Worm (Caenorhabditis elegans) whole organism, early embryonic: ENCODE measurements around the gene K09C4.9.

Experiments
- B0310.2 ChIP-seq: sonication (generic microtip); optimal IDR thresholded peaks from 2 replicates; lab custom pipeline; 2016; ENCODE audit warnings: mild to moderate bottlenecking, missing genetic modification characterization, missing compliant biosample characterization
- F13C5.2 ChIP-seq: sonication (generic microtip); optimal IDR thresholded peaks from 2 replicates; lab custom pipeline; 2017; ENCODE audit warnings: mild to moderate bottlenecking, missing genetic modification characterization, inconsistent platforms, missing compliant biosample characterization
- aly-1 ChIP-seq: sonication (generic microtip); optimal IDR thresholded peaks from 2 replicates; lab custom pipeline; 2016; ENCODE audit warnings: missing genetic modification characterization, missing compliant biosample characterization
- ama-1 ChIP-seq: fragments of 150-350 bp; optimal IDR thresholded peaks from 2 replicates; lab custom pipeline; 2014
- ceh-13 ChIP-seq: fragments of 200-800 bp; sonication (Bioruptor generic); optimal IDR thresholded peaks from 2 replicates; lab custom pipeline; 2018; ENCODE audit warnings: mild to moderate bottlenecking, missing genetic modification characterization, missing compliant biosample characterization
- ets-7 ChIP-seq: sonication (generic microtip); optimal IDR thresholded peaks from 2 replicates; lab custom pipeline; 2016; ENCODE audit warnings: missing genotype, missing genetic modification characterization, missing compliant biosample characterization
- flt-1 ChIP-seq: fragments of 200-800 bp; sonication (Bioruptor generic); IDR thresholded peaks from 2 replicates; pipeline ENCODE4 v1.3.6; 2022; ENCODE audit warnings: missing genetic modification characterization, missing compliant biosample characterization
- hmbx-1 ChIP-seq: sonication (generic microtip); optimal IDR thresholded peaks from 2 replicates; lab custom pipeline; 2016; ENCODE audit warnings: mild to moderate bottlenecking, missing genetic modification characterization, missing compliant biosample characterization
- hnd-1 ChIP-seq: sonication (generic microtip); optimal IDR thresholded peaks from 2 replicates; lab custom pipeline; 2016; ENCODE audit warnings: missing genetic modification characterization, missing compliant biosample characterization
- pes-1 ChIP-seq: fragments of 200-800 bp; sonication (Bioruptor generic); IDR thresholded peaks from 2 replicates; pipeline ENCODE4 v1.3.6; 2022; ENCODE audit warnings: missing genetic modification reagents, missing genetic modification characterization, missing compliant biosample characterization
- scrt-1 ChIP-seq: fragments of 200-800 bp; sonication (Bioruptor generic); IDR thresholded peaks from 2 replicates; pipeline ENCODE4 v1.3.6; 2022; ENCODE audit warnings: missing genetic modification characterization, missing compliant biosample characterization
- sea-1 ChIP-seq: fragments of 200-800 bp; sonication (Bioruptor generic); conservative IDR thresholded peaks from 2 replicates; pipeline ENCODE4 v1.3.6; 2022; ENCODE audit warnings: missing genetic modification characterization, missing compliant biosample characterization
- tbx-11 ChIP-seq: fragments of 200-800 bp; sonication (Bioruptor generic); IDR thresholded peaks from 2 replicates; pipeline ENCODE4 v1.3.6; 2022; ENCODE audit warnings: missing genetic modification characterization, missing compliant biosample characterization

ce11 chrX:3260509-3260908, 11.1 kb downstream of the K09C4.9 start, which contains the start of gene lbp-2:
- TF ChIP-seq ama-1 (lab: Kevin White, UChicago) (no peak), tbx-11 (GFP tag; lab: Robert Waterston, UW) (no peak), pes-1 (no peak), ets-7 (no peak), hnd-1 (tag; lab: Kevin White, UChicago) (no peak), scrt-1 (no peak), sea-1 (GFP tag; lab: Robert Waterston, UW) (no peak), flt-1 (GFP tag; lab: Robert Waterston, UW) (no peak), aly-1 (tag; lab: Kevin White, UChicago) (no peak), B0310.2 (tag; lab: Kevin White, UChicago) (no peak), ceh-13 (GFP tag; lab: Kevin White, UChicago) (no peak), hmbx-1 (tag; lab: Kevin White, UChicago) (no peak), F13C5.2 (no peak)
